Fruit fly (Drosophila melanogaster) whole organism, wandering third instar larva: ENCODE results near the gene mtrm.

Source experiments
- Abd-B ChIP-seq: fragments of >200 bp; optimal IDR thresholded peaks from 2 replicates; lab custom pipeline; 2017; ENCODE audit warnings: missing biosample characterization, missing genetic modification characterization
- CG32264 ChIP-seq: fragments of 200-800 bp; sonication (Bioruptor generic); optimal IDR thresholded peaks from 2 replicates; lab custom pipeline; 2016; ENCODE audit warnings: missing biosample characterization, missing genetic modification characterization
- CG9705 ChIP-seq: fragments of 200-800 bp; sonication (Bioruptor generic); optimal IDR thresholded peaks from 2 replicates; lab custom pipeline; 2018; ENCODE audit warnings: missing biosample characterization, mild to moderate bottlenecking, missing genetic modification characterization
- Dfd ChIP-seq: fragments of >200 bp; optimal IDR thresholded peaks from 2 replicates; lab custom pipeline; 2017; ENCODE audit warnings: missing biosample characterization, missing genetic modification characterization
- Dif ChIP-seq: fragments of 200-275, 200-300 bp; sonication (Bioruptor generic); optimal IDR thresholded peaks from 2 replicates; lab custom pipeline; 2018; ENCODE audit warnings: missing biosample characterization, missing genetic modification characterization; ENCODE audit not compliant: partially characterized antibody
- GATAd ChIP-seq: sonication (Bioruptor generic); optimal IDR thresholded peaks from 2 replicates; lab custom pipeline; 2016; ENCODE audit warnings: missing biosample characterization, missing genetic modification characterization
- HLH106 ChIP-seq: fragments of 200-800 bp; optimal IDR thresholded peaks from 3 replicates; lab custom pipeline; 2019; ENCODE audit warnings: missing biosample characterization, mild to moderate bottlenecking, missing genetic modification characterization, moderate library complexity
- Hnf4 ChIP-seq: fragments of 200-800 bp; sonication (Bioruptor generic); optimal IDR thresholded peaks from 2 replicates; lab custom pipeline; 2016; ENCODE audit warnings: missing biosample characterization, mild to moderate bottlenecking, missing genetic modification characterization
- Hr78 ChIP-seq: fragments of >200 bp; optimal IDR thresholded peaks from 2 replicates; lab custom pipeline; 2017; ENCODE audit warnings: missing biosample characterization, missing genetic modification characterization
- N ChIP-seq: fragments of >200 bp; optimal IDR thresholded peaks from 2 replicates; lab custom pipeline; 2018; ENCODE audit warnings: missing biosample characterization, missing external identifiers, missing genetic modification characterization
- OdsH ChIP-seq: fragments of 200-800 bp; sonication (Bioruptor generic); optimal IDR thresholded peaks from 2 replicates; lab custom pipeline; 2016; ENCODE audit warnings: missing biosample characterization, mild to moderate bottlenecking, missing genetic modification characterization
- Rel ChIP-seq, 2 experiments: fragments of 200-800 bp; sonication (Bioruptor generic) in 1 of 2; optimal IDR thresholded peaks; 2 replicates in 1 of 2; 3 replicates in 1 of 2; lab custom pipeline; 2016 to 2019; ENCODE audit warnings: mild to moderate bottlenecking in 2 of 2, missing biosample characterization in 2 of 2, missing genetic modification characterization in 2 of 2, moderate library complexity in 1 of 2
- Sp1 ChIP-seq: fragments of 200-800 bp; sonication (Bioruptor generic); optimal IDR thresholded peaks from 3 replicates; lab custom pipeline; 2019; ENCODE audit warnings: missing biosample characterization, mild to moderate bottlenecking, missing genetic modification characterization, moderate library complexity
- Vsx2 ChIP-seq: fragments of 200-300, 225-300 bp; sonication (Bioruptor generic); optimal IDR thresholded peaks from 2 replicates; lab custom pipeline; 2018; ENCODE audit warnings: missing biosample characterization, missing genetic modification characterization; ENCODE audit not compliant: partially characterized antibody
- br ChIP-seq: fragments of 200-800 bp; sonication (Bioruptor generic); optimal IDR thresholded peaks from 2 replicates; lab custom pipeline; 2016; ENCODE audit warnings: missing biosample characterization, missing genetic modification characterization
- brk ChIP-seq: fragments of 200-800 bp; sonication (Bioruptor generic); optimal IDR thresholded peaks from 2 replicates; lab custom pipeline; 2016; ENCODE audit warnings: missing biosample characterization, mild to moderate bottlenecking, missing genetic modification characterization
- dmrt93B ChIP-seq: fragments of 200-800 bp; sonication (Bioruptor generic); optimal IDR thresholded peaks from 2 replicates; lab custom pipeline; 2018; ENCODE audit warnings: missing biosample characterization, mild to moderate bottlenecking, missing genetic modification characterization
- ey ChIP-seq: fragments of 200-800 bp; sonication (Bioruptor generic); optimal IDR thresholded peaks from 2 replicates; lab custom pipeline; 2016; ENCODE audit warnings: missing biosample characterization, missing genetic modification characterization
- foxo ChIP-seq, 2 experiments: fragments of 200-800 bp; sonication (Bioruptor generic); optimal IDR thresholded peaks; 2 replicates in 1 of 2; 3 replicates in 1 of 2; lab custom pipeline; 2016 to 2017; ENCODE audit warnings: missing biosample characterization in 2 of 2, missing genetic modification characterization in 2 of 2
- h ChIP-seq: fragments of 200-800 bp; sonication (Bioruptor generic); optimal IDR thresholded peaks from 3 replicates; lab custom pipeline; 2016; ENCODE audit warnings: missing biosample characterization, mild to moderate bottlenecking, missing genetic modification characterization
- jim ChIP-seq: fragments of 175-275, 200-325 bp; sonication (Bioruptor generic); optimal IDR thresholded peaks from 2 replicates; lab custom pipeline; 2016; ENCODE audit warnings: missing biosample characterization, mild to moderate bottlenecking, missing genetic modification characterization
- psq ChIP-seq: fragments of 200-800 bp; sonication (Bioruptor generic); optimal IDR thresholded peaks from 3 replicates; lab custom pipeline; 2017; ENCODE audit warnings: missing biosample characterization, mild to moderate bottlenecking, missing genetic modification characterization, moderate library complexity
- rgr ChIP-seq: fragments of 200-800 bp; sonication (Bioruptor generic); optimal IDR thresholded peaks from 3 replicates; lab custom pipeline; 2016; ENCODE audit warnings: missing biosample characterization, mild to moderate bottlenecking, missing genetic modification characterization
- tai ChIP-seq: sonication (Bioruptor generic); optimal IDR thresholded peaks from 2 replicates; lab custom pipeline; 2016; ENCODE audit warnings: missing biosample characterization, missing genetic modification characterization
- usp ChIP-seq: fragments of >200 bp; optimal IDR thresholded peaks from 2 replicates; lab custom pipeline; 2017; ENCODE audit warnings: missing biosample characterization, missing genetic modification characterization

Gene mtrm

DNA sequence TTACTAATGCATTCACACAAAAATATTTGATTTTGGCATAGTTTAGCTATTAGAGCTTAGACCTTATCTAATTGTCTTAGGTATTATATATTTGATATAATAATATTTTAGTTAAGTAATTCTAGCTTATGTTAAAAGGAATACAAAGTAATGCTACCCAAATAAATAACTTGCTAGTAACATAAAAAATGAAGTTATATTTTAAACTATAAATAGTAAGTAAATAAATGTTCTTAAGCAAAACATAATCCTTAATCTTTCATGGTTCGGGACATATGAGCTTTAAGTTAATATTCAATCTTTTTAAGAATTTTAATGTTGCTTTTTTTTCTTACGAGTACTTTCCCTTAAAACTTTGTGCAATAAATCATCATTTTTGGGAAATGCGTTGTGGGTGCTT lies 10.3 kb downstream of the mtrm start:
- TF ChIP-seq psq (no peak), Abd-B (GFP tag; lab: Kevin White, UChicago) (no peak), dmrt93B (GFP tag; lab: Kevin White, UChicago) (no peak), Rel (GFP tag; optimal IDR thresholded peaks at IDR 0.05; lab: Kevin White, UChicago) (no peak), Rel (tag; optimal IDR thresholded peaks at IDR 0.05; lab: Kevin White, UChicago) (no peak), foxo (GFP tag; optimal IDR thresholded peaks at IDR 0.05; lab: Kevin White, UChicago) (no peak), Hr78 (GFP tag; lab: Kevin White, UChicago) (no peak), Sp1 (no peak), rgr (GFP tag; lab: Kevin White, UChicago) (no peak), N (no peak), OdsH (GFP tag; lab: Kevin White, UChicago) (no peak), ey (GFP tag; lab: Kevin White, UChicago) (no peak), Dif (GFP tag; lab: Kevin White, UChicago) (no peak), CG32264 (no peak), Hnf4 (GFP tag; lab: Kevin White, UChicago) (no peak), jim (GFP tag; lab: Kevin White, UChicago) (no peak), HLH106 (tag; lab: Kevin White, UChicago) (no peak)

dm6 chr3L:8424831-8425336 lies 12.1 kb downstream of the mtrm start, which contains the start of gene Cbl:
Gene Cbl (plus strand): TSS chr3L:8424954.
- TF ChIP-seq Rel (GFP tag; optimal IDR thresholded peaks at IDR 0.05; lab: Kevin White, UChicago) = no peak
- peak; percentile 12 for TF ChIP-seq Rel (tag; optimal IDR thresholded peaks at IDR 0.05; lab: Kevin White, UChicago)
- TF ChIP-seq Vsx2 = peak; percentile 36
- TF ChIP-seq h (GFP tag; lab: Kevin White, UChicago) = peak; percentile 18
- TF ChIP-seq HLH106 (tag; lab: Kevin White, UChicago) = no peak
- TF ChIP-seq usp (GFP tag; lab: Kevin White, UChicago) = no peak
- TF ChIP-seq Dif (GFP tag; lab: Kevin White, UChicago) = peak; percentile 8
- TF ChIP-seq, all 38 proteins: peak for 4

DNA sequence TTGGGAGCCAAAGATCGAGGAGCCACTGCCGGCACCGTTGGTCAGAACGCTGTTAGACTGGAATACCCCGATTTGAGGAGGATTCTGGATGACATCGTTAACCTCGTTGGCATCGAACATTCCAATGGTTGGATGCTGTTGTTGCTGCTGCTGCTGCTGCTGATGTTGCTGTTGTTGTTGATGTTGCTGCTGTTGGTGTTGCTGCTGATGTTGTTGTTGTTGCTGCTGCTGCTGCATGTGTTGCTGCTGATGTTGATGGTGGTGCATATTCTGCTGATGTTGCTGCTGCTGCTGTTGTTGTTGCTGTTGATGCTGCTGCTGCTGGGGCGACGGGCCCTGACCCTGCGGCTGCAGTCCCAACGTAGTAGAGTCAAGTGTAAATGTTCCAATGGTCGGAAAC lies 24.8 kb downstream of the mtrm start:
- TF ChIP-seq Sp1 = no peak
- peak; percentile 98 for TF ChIP-seq Dfd (GFP tag; lab: Kevin White, UChicago)

DNA sequence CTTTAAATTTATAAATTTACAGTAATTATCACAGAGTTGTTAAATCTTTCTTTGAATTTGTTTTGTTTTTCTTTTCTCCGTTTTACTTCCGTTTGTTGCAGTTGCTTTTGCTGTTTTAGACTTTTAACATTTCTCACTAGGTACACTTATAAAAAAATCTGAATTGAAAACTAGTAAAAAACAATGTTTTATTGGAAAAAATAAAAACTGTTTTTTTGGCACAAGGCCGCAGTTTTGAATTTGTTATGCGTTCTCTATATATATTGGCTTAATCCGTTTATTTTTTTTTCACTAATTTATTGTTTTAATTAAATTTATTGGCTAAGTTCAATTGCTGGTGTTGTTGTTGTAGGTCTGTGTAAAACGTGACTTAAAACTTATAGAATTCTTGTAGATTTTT lies 27.3 kb downstream of the mtrm start:
- TF ChIP-seq br (GFP tag; lab: Kevin White, UChicago) (no peak), CG32264 (no peak), h (GFP tag; lab: Kevin White, UChicago) (no peak), Dif (GFP tag; lab: Kevin White, UChicago) (no peak), GATAd (GFP tag; lab: Kevin White, UChicago) (no peak), Hr78 (GFP tag; lab: Kevin White, UChicago) (no peak), dmrt93B (GFP tag; lab: Kevin White, UChicago) (no peak), ey (GFP tag; lab: Kevin White, UChicago) (no peak), psq (no peak), rgr (GFP tag; lab: Kevin White, UChicago) (no peak)

DNA sequence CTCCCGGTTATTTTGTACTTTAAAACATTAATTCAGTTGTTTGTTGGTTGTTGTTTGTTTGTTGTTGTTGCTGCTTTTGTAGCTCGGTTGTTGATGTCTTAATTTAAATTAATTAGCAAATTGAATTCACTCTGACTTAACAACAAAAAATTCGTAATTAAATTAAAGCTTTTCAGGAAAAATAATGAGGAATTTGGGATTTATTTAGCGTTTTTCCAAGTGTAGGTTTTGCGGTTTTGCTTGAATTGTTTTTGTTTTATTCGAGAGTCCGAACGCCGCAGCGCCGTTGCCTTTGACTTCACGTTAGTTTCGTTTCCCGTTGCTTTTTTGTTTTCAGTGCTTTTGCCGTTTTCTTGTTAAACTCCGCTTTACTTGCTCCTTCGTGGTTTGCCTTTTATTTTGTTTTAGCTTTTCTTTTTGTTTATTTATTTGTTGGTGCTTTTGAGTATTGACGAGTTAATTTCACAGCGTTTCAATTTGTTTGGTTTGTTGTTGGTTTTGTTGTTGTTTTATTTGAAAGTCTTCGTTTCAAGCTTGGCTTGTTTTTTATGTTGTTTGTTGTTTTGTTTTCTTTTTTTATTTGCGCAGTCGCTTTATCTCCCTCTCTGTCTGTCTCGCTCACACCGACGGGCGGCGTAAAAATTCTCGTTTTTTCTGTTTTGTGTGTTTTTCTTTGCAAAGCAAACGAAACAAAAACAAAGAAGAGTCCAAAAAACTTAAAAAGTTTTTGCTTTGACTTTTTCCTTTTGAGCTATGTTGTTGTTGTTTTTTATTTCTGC lies 28.1 kb downstream of the mtrm start:
- TF ChIP-seq foxo (GFP tag; optimal IDR thresholded peaks at IDR 0.05; lab: Kevin White, UChicago) (peak in 1 of 2 experiments; percentile 47), GATAd (GFP tag; lab: Kevin White, UChicago) (peak; percentile 16), Sp1 (peak; percentile 90), CG32264 (peak; percentile 24), tai (GFP tag; lab: Kevin White, UChicago) (no peak), CG9705 (GFP tag; lab: Kevin White, UChicago) (peak; percentile 42), Abd-B (GFP tag; lab: Kevin White, UChicago) (no peak), brk (GFP tag; lab: Kevin White, UChicago) (no peak), jim (GFP tag; lab: Kevin White, UChicago) (peak; percentile 40)
- TF ChIP-seq, all 38 proteins: peak for 6
